Worm (Caenorhabditis elegans) whole organism, L2 larva: ENCODE measurements around the gene cyn-8.

ENCODE experiments used
- Y55F3AM.14 ChIP-seq: fragments of 200-800 bp; sonication (Bioruptor generic); optimal IDR thresholded peaks from 2 replicates; lab custom pipeline; 2018; ENCODE audit warnings: mild to moderate bottlenecking, missing genetic modification characterization, missing compliant biosample characterization
- gmeb-1 ChIP-seq: fragments of 150-350 bp; optimal IDR thresholded peaks from 2 replicates; lab custom pipeline; 2014; ENCODE audit warnings: missing biosample characterization, missing genetic modification characterization
- nhr-21 ChIP-seq: fragments of 150-350 bp; optimal IDR thresholded peaks from 2 replicates; lab custom pipeline; 2014; ENCODE audit warnings: missing biosample characterization, missing genetic modification characterization

DNA sequence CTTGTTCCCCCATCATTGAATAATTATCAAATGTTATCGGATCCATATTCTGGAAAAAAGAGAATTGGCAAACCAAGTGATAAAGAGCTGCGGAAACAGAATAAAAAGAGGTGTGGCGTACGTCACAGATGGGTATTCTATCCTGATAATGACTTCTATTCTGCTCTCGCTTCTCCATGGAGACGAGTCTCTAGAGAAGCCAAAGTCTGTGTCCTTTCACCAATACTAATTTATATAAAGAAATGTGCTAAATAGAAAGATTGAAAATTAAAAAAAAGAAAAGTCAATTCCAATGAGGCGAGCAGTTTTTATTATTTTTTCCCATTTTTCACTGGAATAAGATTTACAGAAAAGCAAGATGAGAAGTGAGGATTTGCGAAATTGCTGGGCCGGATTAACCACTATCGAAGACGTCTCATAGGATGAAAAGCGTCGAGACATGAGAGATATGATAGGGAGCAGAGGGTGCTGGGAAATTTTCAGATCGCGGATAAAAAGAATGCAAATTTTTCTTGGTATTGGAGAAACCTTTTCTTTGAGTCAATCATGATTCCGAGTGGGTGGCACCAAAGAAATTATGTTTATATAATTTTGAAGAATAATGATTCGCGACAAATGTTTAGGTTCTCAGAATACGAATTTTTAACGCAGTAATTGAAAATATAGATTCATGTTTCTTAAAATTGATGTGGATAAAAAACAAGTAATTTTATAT lies 50.2 kb downstream of the cyn-8 start, which contains the start of gene aexr-3:
- TF ChIP-seq Y55F3AM.14 (GFP tag; lab: Kevin White, UChicago) (no peak), gmeb-1 (no peak), nhr-21 (tag; lab: Kevin White, UChicago) (no peak)
